Worm (Caenorhabditis elegans): ENCODE results near the gene mmad-1.
A peak's percentile ranks its signal among the peaks of the same experiment; 100 is the strongest.

DNA sequence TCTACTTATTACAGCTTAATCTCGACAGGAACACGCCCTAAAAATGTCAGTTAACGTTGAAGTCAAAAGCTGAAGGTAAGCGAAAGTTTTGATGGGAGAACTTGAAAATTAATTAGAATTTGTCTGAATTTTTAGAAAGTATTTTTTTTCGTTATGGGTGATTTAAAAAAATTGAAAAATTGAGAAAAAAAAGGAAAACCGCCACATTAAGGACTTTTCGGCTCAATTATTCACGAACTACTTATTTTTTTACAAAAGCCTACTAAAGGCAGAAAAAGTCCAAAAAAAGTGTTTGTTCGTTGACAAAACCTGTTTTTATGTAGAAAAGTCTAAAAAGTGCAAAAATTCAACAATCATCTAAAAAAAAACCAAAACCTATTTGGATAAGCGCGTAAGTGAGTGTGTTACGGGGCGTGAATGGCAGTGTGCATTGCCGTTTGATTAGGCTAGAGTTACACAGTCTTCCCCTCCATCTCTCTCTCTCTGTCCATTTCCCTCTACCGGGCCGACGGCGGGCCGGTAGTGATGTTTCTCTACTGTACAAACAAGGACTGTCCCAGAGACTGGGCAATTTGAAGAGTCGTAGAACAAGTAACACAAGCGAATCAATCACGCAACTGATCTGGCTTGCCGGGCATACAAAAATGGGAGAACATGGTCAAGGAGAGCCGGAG lies 21.2 kb downstream of the mmad-1 start, which contains the start of gene lron-13:
- TF ChIP-seq ama-1 (optimal IDR thresholded peaks at IDR 0.05) = no peak
- TF ChIP-seq tra-4 (tag; optimal IDR thresholded peaks at IDR 0.05) = no peak
- peak; percentile 34 for TF ChIP-seq hmg-4 (GFP tag; optimal IDR thresholded peaks at IDR 0.05)
- no peak for TF ChIP-seq sea-1 (GFP tag; conservative IDR thresholded peaks at IDR 0.05)
- no peak for TF ChIP-seq tbx-11 (GFP tag; IDR thresholded peaks at IDR 0.05)
- TF ChIP-seq ceh-13 (GFP tag; optimal IDR thresholded peaks at IDR 0.05) = no peak
- TF ChIP-seq flt-1 (GFP tag; IDR thresholded peaks at IDR 0.05) = no peak
- no peak for TF ChIP-seq scrt-1 (GFP tag; IDR thresholded peaks at IDR 0.05)

Measured in whole organism, early embryonic.